Fruit fly (Drosophila melanogaster) whole organism, embryonic: ENCODE measurements around the gene CG3815.

Experiments
- CG10209 ChIP-seq: fragments of 200-800 bp; sonication (Bioruptor generic); optimal IDR thresholded peaks from 3 replicates; lab custom pipeline; 2017; ENCODE audit warnings: missing biosample characterization, mild to moderate bottlenecking, missing genetic modification characterization, missing genetic modification reagents
- CG10565 ChIP-seq: fragments of 200-800 bp; sonication (Bioruptor generic); optimal IDR thresholded peaks from 3 replicates; lab custom pipeline; 2016; ENCODE audit warnings: missing biosample characterization, mild to moderate bottlenecking, missing genetic modification characterization
- CG11456 ChIP-seq: fragments of 200-800 bp; sonication (Bioruptor generic); IDR thresholded peaks from 3 replicates; pipeline ENCODE4 v1.3.6; 2022; ENCODE audit warnings: missing biosample characterization, missing genetic modification characterization
- CG11696 ChIP-seq: fragments of 200-800 bp; sonication (Bioruptor generic); IDR thresholded peaks from 2 replicates; pipeline ENCODE4 v1.3.6; 2022; ENCODE audit warnings: missing biosample characterization, missing genetic modification characterization
- CG12391 ChIP-seq: fragments of 200-800 bp; sonication (Bioruptor generic); optimal IDR thresholded peaks from 3 replicates; lab custom pipeline; 2018; ENCODE audit warnings: missing biosample characterization, mild to moderate bottlenecking, missing genetic modification characterization, moderate library complexity
- CG13624 ChIP-seq: fragments of 200-800 bp; sonication (Bioruptor generic); optimal IDR thresholded peaks from 2 replicates; lab custom pipeline; 2016; ENCODE audit warnings: missing biosample characterization, missing genetic modification characterization
- CG14965 ChIP-seq: fragments of 200-800 bp; sonication (Bioruptor generic); optimal IDR thresholded peaks from 2 replicates; lab custom pipeline; 2016; ENCODE audit warnings: missing biosample characterization, missing genetic modification characterization, borderline replicate concordance
- CG15073 ChIP-seq: fragments of 200-800 bp; sonication (Bioruptor generic); optimal IDR thresholded peaks from 2 replicates; lab custom pipeline; 2016; ENCODE audit warnings: missing biosample characterization, missing genetic modification characterization
- CG15601 ChIP-seq: fragments of 200-800 bp; sonication (Bioruptor generic); optimal IDR thresholded peaks from 3 replicates; lab custom pipeline; 2019; ENCODE audit warnings: missing biosample characterization, mild to moderate bottlenecking, missing genetic modification characterization, moderate library complexity
- CG1832 ChIP-seq: fragments of 200-800 bp; sonication (Bioruptor generic); optimal IDR thresholded peaks from 2 replicates; lab custom pipeline; 2017; ENCODE audit warnings: missing biosample characterization, mild to moderate bottlenecking, missing genetic modification characterization, inconsistent platforms
- CG2120 ChIP-seq: fragments of 200-800 bp; sonication (Bioruptor generic); optimal IDR thresholded peaks from 3 replicates; lab custom pipeline; 2016; ENCODE audit warnings: missing biosample characterization, missing genetic modification characterization
- CG34376 ChIP-seq: fragments of 200-800 bp; sonication (Bioruptor generic); optimal IDR thresholded peaks from 2 replicates; lab custom pipeline; 2018; ENCODE audit warnings: missing biosample characterization, mild to moderate bottlenecking, missing genetic modification characterization
- CG3838 ChIP-seq: fragments of 200-800 bp; sonication (Bioruptor generic); optimal IDR thresholded peaks from 3 replicates; lab custom pipeline; 2016; ENCODE audit warnings: missing biosample characterization, missing genetic modification characterization
- CG4820 ChIP-seq: fragments of 200-800 bp; sonication (Bioruptor generic); optimal IDR thresholded peaks from 3 replicates; lab custom pipeline; 2016; ENCODE audit warnings: missing biosample characterization, missing genetic modification characterization
- CG6689 ChIP-seq: fragments of 200-800 bp; sonication (Bioruptor generic); IDR thresholded peaks from 2 replicates; pipeline ENCODE4 v1.3.6; 2022; ENCODE audit warnings: missing biosample characterization, missing genetic modification characterization
- CG7357 ChIP-seq: fragments of 200-800 bp; sonication (Bioruptor generic); IDR thresholded peaks from 3 replicates; pipeline ENCODE4 v1.3.6; 2022; ENCODE audit warnings: missing biosample characterization, missing genetic modification characterization
- CG9437 ChIP-seq: fragments of 200-800 bp; sonication (Bioruptor generic); optimal IDR thresholded peaks from 2 replicates; lab custom pipeline; 2018; ENCODE audit warnings: missing biosample characterization, mild to moderate bottlenecking, missing genetic modification characterization
- D ChIP-seq, 2 experiments: fragments of 200-800 bp in 1 of 2; fragments of >200 bp in 1 of 2; sonication (Bioruptor generic) in 1 of 2; optimal IDR thresholded peaks; 2 replicates in 1 of 2; 3 replicates in 1 of 2; lab custom pipeline; 2017; ENCODE audit warnings: mild to moderate bottlenecking in 1 of 2, missing biosample characterization in 1 of 2, missing genetic modification characterization in 1 of 2, missing genetic modification reagents in 1 of 2
- D19B ChIP-seq: fragments of 200-800 bp; sonication (Bioruptor generic); optimal IDR thresholded peaks from 2 replicates; lab custom pipeline; 2017; ENCODE audit warnings: missing biosample characterization, mild to moderate bottlenecking, missing genetic modification characterization
- E2f1 ChIP-seq: fragments of 200-800 bp; sonication (Bioruptor generic); IDR thresholded peaks from 2 replicates; pipeline ENCODE4 v1.3.6; 2022; ENCODE audit warnings: missing biosample characterization, missing genetic modification characterization
- Gsc ChIP-seq: fragments of 200-800 bp; sonication (Bioruptor generic); IDR thresholded peaks from 2 replicates; pipeline ENCODE4 v1.3.6; 2022; ENCODE audit warnings: missing biosample characterization, missing genetic modification characterization
- HmgD ChIP-seq: fragments of 200-800 bp; sonication (Bioruptor generic); optimal IDR thresholded peaks from 3 replicates; lab custom pipeline; 2016; ENCODE audit warnings: missing biosample characterization, missing genetic modification characterization
- MESR4 ChIP-seq: fragments of 200-800 bp; sonication (Bioruptor generic); optimal IDR thresholded peaks from 2 replicates; lab custom pipeline; 2018; ENCODE audit warnings: missing biosample characterization, mild to moderate bottlenecking, missing genetic modification characterization, moderate library complexity
- Max ChIP-seq: fragments of 200-800 bp; sonication (Bioruptor generic); optimal IDR thresholded peaks from 2 replicates; lab custom pipeline; 2016; ENCODE audit warnings: missing biosample characterization, mild to moderate bottlenecking, missing genetic modification characterization
- Med ChIP-seq: fragments of 200-800 bp; sonication (Bioruptor generic); peaks from one replicate; lab custom pipeline; 2016; ENCODE audit warnings: missing biosample characterization, missing genetic modification characterization, mild to moderate bottlenecking, inconsistent platforms, moderate library complexity
- NfI ChIP-seq: fragments of 200-800 bp; sonication (Bioruptor generic); optimal IDR thresholded peaks from 3 replicates; lab custom pipeline; 2018; ENCODE audit warnings: missing biosample characterization, mild to moderate bottlenecking, missing genetic modification characterization, moderate library complexity
- Ravus ChIP-seq: fragments of 200-800 bp; sonication (Bioruptor generic); IDR thresholded peaks from 2 replicates; pipeline ENCODE4 v1.3.6; 2022; ENCODE audit warnings: missing biosample characterization, missing genetic modification characterization
- ap ChIP-seq: fragments of 200-800 bp; sonication (Bioruptor generic); IDR thresholded peaks from 2 replicates; pipeline ENCODE4 v1.3.6; 2022; ENCODE audit warnings: missing biosample characterization, missing genetic modification characterization
- chn ChIP-seq: fragments of 200-800 bp; sonication (Bioruptor generic); optimal IDR thresholded peaks from 2 replicates; lab custom pipeline; 2016; ENCODE audit warnings: missing biosample characterization, missing genetic modification characterization
- cwo ChIP-seq: fragments of 200-800 bp; sonication (Bioruptor generic); optimal IDR thresholded peaks from 3 replicates; lab custom pipeline; 2017; ENCODE audit warnings: missing biosample characterization, missing genetic modification characterization, mild to moderate bottlenecking, moderate library complexity, missing genetic modification reagents
- disco-r ChIP-seq: fragments of 200-800 bp; sonication (Bioruptor generic); optimal IDR thresholded peaks from 2 replicates; lab custom pipeline; 2016; ENCODE audit warnings: missing biosample characterization, missing genetic modification characterization
- dmrt99B ChIP-seq: fragments of 200-800 bp; sonication (Bioruptor generic); optimal IDR thresholded peaks from 2 replicates; lab custom pipeline; 2018; ENCODE audit warnings: missing biosample characterization, mild to moderate bottlenecking, missing genetic modification characterization, moderate library complexity
- exex ChIP-seq: fragments of 200-800 bp; sonication (Bioruptor generic); optimal IDR thresholded peaks from 4 replicates; lab custom pipeline; 2018; ENCODE audit warnings: missing biosample characterization, mild to moderate bottlenecking, missing genetic modification characterization, moderate library complexity
- eyg ChIP-seq: fragments of 200-800 bp; sonication (Bioruptor generic); optimal IDR thresholded peaks from 3 replicates; lab custom pipeline; 2016; ENCODE audit warnings: missing biosample characterization, missing genetic modification characterization
- fru ChIP-seq: fragments of >200 bp; optimal IDR thresholded peaks from 2 replicates; lab custom pipeline; 2017
- grn ChIP-seq: fragments of 200-800 bp; sonication (Bioruptor generic); optimal IDR thresholded peaks from 3 replicates; lab custom pipeline; 2017; ENCODE audit warnings: missing biosample characterization, missing genetic modification characterization
- jing ChIP-seq: fragments of 200-800 bp; sonication (Bioruptor generic); optimal IDR thresholded peaks from 2 replicates; lab custom pipeline; 2018; ENCODE audit warnings: missing biosample characterization, mild to moderate bottlenecking, missing genetic modification characterization
- jumu ChIP-seq: fragments of 200-800 bp; sonication (Bioruptor generic); optimal IDR thresholded peaks from 3 replicates; lab custom pipeline; 2016; ENCODE audit warnings: missing biosample characterization, missing genetic modification characterization
- klu ChIP-seq: fragments of 200-800 bp; sonication (Bioruptor generic); IDR thresholded peaks from 2 replicates; pipeline ENCODE4 v1.3.6; 2022; ENCODE audit warnings: missing biosample characterization, missing genetic modification characterization
- mirr ChIP-seq: fragments of 200-800 bp; sonication (Bioruptor generic); optimal IDR thresholded peaks from 3 replicates; lab custom pipeline; 2018; ENCODE audit warnings: missing biosample characterization, mild to moderate bottlenecking, missing genetic modification characterization
- pb ChIP-seq: fragments of 200-800 bp; sonication (Bioruptor generic); optimal IDR thresholded peaks from 3 replicates; lab custom pipeline; 2016; ENCODE audit warnings: missing biosample characterization, missing genetic modification characterization
- row ChIP-seq: fragments of 200-800 bp; sonication (Bioruptor generic); IDR thresholded peaks from 3 replicates; pipeline ENCODE4 v1.3.6; 2022; ENCODE audit warnings: missing biosample characterization, missing genetic modification characterization
- schlank ChIP-seq: fragments of 200-800 bp; sonication (Bioruptor generic); optimal IDR thresholded peaks from 2 replicates; lab custom pipeline; 2018; ENCODE audit warnings: missing biosample characterization, mild to moderate bottlenecking, missing genetic modification characterization
- sens ChIP-seq: fragments of 200-800 bp; sonication (Bioruptor generic); peaks from one replicate; lab custom pipeline; 2016; ENCODE audit warnings: missing biosample characterization, missing genetic modification characterization
- sob ChIP-seq: fragments of 200-800 bp; sonication (Bioruptor generic); IDR thresholded peaks from 2 replicates; pipeline ENCODE4 v1.3.6; 2022; ENCODE audit warnings: missing biosample characterization, missing genetic modification characterization
- stc ChIP-seq: fragments of 200-800 bp; sonication (Bioruptor generic); IDR thresholded peaks from 2 replicates; pipeline ENCODE4 v1.3.6; 2022; ENCODE audit warnings: missing biosample characterization, missing genetic modification characterization
- sug ChIP-seq: fragments of 200-800 bp; optimal IDR thresholded peaks from 2 replicates; lab custom pipeline; 2019; ENCODE audit warnings: missing biosample characterization, mild to moderate bottlenecking, missing genetic modification characterization, moderate library complexity
- vnd ChIP-seq: fragments of 200-800 bp; sonication (Bioruptor generic); IDR thresholded peaks from 3 replicates; pipeline ENCODE4 v1.3.6; 2022; ENCODE audit warnings: missing biosample characterization, missing genetic modification characterization; ENCODE audit not compliant: partially characterized antibody
- wor ChIP-seq: fragments of 200-800 bp; sonication (Bioruptor generic); IDR thresholded peaks from 2 replicates; pipeline ENCODE4 v1.3.6; 2022; ENCODE audit warnings: missing biosample characterization, missing genetic modification characterization

The CG3815 gene

DNA sequence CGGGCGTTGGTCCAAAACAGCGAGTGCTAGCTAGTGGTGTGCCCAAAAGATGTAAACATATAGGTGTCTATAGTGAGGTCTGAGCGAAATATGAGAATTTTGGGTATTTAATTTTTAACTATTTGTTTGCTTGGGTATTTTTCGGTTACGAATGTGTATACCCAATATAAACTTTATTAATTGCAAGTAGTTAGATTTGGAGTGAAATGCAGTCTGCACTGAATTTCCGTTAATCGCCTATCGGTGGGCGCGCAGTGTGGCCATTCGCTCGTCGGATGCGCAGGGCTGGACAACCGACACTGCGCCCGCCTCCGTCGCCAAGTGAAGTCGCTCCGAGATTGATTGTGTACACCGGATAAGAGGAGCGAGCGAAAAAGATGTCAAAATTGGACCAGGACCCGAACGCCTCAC lies at the start of gene CG3815, which contains the start of gene CG15891 (continued):
- no peak for TF ChIP-seq wor (GFP tag; lab: Robert Waterston, UW)
- TF ChIP-seq jing (GFP tag; lab: Kevin White, UChicago) = no peak
- no peak for TF ChIP-seq disco-r (GFP tag; lab: Kevin White, UChicago)
- TF ChIP-seq ap (GFP tag; lab: Robert Waterston, UW) = no peak
- TF ChIP-seq CG1832 (GFP tag; lab: Kevin White, UChicago) = no peak
- TF ChIP-seq CG15073 (GFP tag; lab: Kevin White, UChicago) = no peak
- peak; percentile 62; the same call in 2 of the 3 replicates for TF ChIP-seq CG7357 (GFP tag; lab: Robert Waterston, UW)
- no peak for TF ChIP-seq CG10565 (GFP tag; lab: Kevin White, UChicago)
- no peak for TF ChIP-seq dmrt99B (tag; lab: Kevin White, UChicago)
- peak; percentile 80 for TF ChIP-seq CG9437 (GFP tag; lab: Kevin White, UChicago)
- peak; percentile 73 for TF ChIP-seq CG2120 (GFP tag; lab: Kevin White, UChicago)
- 0 out of 2 replicates have a peak, but pooled peaks have one; percentile 12 for TF ChIP-seq E2f1
- no peak for TF ChIP-seq CG15601 (tag; lab: Kevin White, UChicago)
- TF ChIP-seq CG10209 (GFP tag; lab: Kevin White, UChicago) = no peak
- TF ChIP-seq MESR4 (GFP tag; lab: Kevin White, UChicago) = peak; percentile 53
- peak; percentile 61 for TF ChIP-seq NfI (GFP tag; lab: Kevin White, UChicago)
- no peak for TF ChIP-seq fru (lab: Kevin White, UChicago)
- TF ChIP-seq jumu (GFP tag; lab: Kevin White, UChicago) = peak; percentile 40
- TF ChIP-seq CG11456 (GFP tag; lab: Robert Waterston, UW) = peak; percentile 39; the same call in 1 of the 3 replicates
- 0 out of 2 replicates have a peak, but pooled peaks have one; percentile 40 for TF ChIP-seq klu (GFP tag; lab: Robert Waterston, UW)
- TF ChIP-seq sob = peak; percentile 46; the same call in 1 of the 2 replicates
- peak; percentile 67 for TF ChIP-seq CG34376 (GFP tag; lab: Kevin White, UChicago)
- TF ChIP-seq HmgD (GFP tag; lab: Kevin White, UChicago) = peak; percentile 3
- TF ChIP-seq D (optimal IDR thresholded peaks at IDR 0.05; lab: Kevin White, UChicago) = no peak
- no peak for TF ChIP-seq D (GFP tag; optimal IDR thresholded peaks at IDR 0.05; lab: Kevin White, UChicago)
- no peak for TF ChIP-seq Ravus (GFP tag; lab: Robert Waterston, UW)
- peak; percentile 10 for TF ChIP-seq CG4820 (GFP tag; lab: Kevin White, UChicago)
- TF ChIP-seq schlank = peak; percentile 35
- TF ChIP-seq CG12391 = peak; percentile 67

DNA sequence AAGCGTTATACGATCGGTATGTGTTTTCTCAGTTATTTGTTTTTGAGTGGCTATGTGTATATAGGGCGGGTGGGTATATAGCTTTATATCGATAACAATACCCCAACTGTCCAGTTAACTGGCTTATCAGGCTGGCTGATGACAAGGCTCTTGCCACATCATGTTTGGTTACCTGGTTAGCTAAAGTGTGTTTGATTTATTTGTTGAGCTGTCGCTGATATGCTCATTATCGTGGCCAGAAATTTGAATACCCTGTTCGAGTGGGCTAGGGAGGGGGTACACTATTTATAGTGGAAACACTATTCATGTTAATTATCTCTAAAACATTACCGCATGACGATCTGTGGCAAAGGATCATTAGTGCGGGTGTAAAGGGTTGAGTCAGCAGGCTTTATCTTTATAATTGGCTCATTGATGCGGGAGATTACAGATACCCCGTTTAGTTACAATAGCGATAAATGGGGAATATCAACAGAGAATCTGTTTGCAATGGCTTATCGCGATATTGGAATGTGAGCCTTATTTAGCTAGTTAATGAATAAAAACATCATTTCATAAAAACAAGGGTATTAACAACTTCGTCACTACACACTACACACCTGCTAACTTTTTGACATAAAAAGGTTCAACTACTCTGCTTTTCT lies 42.2 kb upstream of the CG3815 start:
- TF ChIP-seq schlank (peak; percentile 6), cwo (GFP tag; lab: Kevin White, UChicago) (peak; percentile 1), CG11696 (no peak), Max (GFP tag; lab: Kevin White, UChicago) (no peak), CG13624 (GFP tag; lab: Kevin White, UChicago) (no peak), Med (peak; percentile 5), exex (tag; lab: Kevin White, UChicago) (peak; percentile 87), row (GFP tag; lab: Robert Waterston, UW) (peak; percentile 52; the same call in 2 of the 3 replicates), sens (GFP tag; lab: Kevin White, UChicago) (no peak), sug (tag; lab: Kevin White, UChicago) (peak; percentile 11), stc (GFP tag; lab: Robert Waterston, UW) (peak; percentile 8; the same call in 1 of the 2 replicates), CG6689 (GFP tag; lab: Robert Waterston, UW) (no peak), D19B (peak; percentile 87), vnd (GFP tag; lab: Robert Waterston, UW) (0 out of 3 replicates have a peak, but pooled peaks have one; percentile 15), grn (peak; percentile 39), chn (no peak), eyg (GFP tag; lab: Kevin White, UChicago) (no peak), CG34376 (GFP tag; lab: Kevin White, UChicago) (peak; percentile 60), Gsc (GFP tag; lab: Robert Waterston, UW) (no peak), mirr (GFP tag; lab: Kevin White, UChicago) (peak; percentile 70), CG3838 (GFP tag; lab: Kevin White, UChicago) (no peak), pb (no peak), CG14965 (GFP tag; lab: Kevin White, UChicago) (no peak)
